Fruit fly (Drosophila melanogaster) Kc167 (cell line): ENCODE data around the gene CG7381.

Source experiments
- Myc ChIP-seq: fragments of >200 bp; optimal IDR thresholded peaks from 2 replicates; lab custom pipeline; 2017; ENCODE audit warnings: missing external identifiers
- h ChIP-seq: fragments of >200 bp; optimal IDR thresholded peaks from 3 replicates; lab custom pipeline; 2018; ENCODE audit warnings: missing external identifiers
- insv ChIP-seq: fragments of >200 bp; optimal IDR thresholded peaks from 3 replicates; lab custom pipeline; 2018; ENCODE audit warnings: missing external identifiers
- psq ChIP-seq: fragments of >200 bp; optimal IDR thresholded peaks from 2 replicates; lab custom pipeline; 2017; ENCODE audit warnings: missing external identifiers

DNA sequence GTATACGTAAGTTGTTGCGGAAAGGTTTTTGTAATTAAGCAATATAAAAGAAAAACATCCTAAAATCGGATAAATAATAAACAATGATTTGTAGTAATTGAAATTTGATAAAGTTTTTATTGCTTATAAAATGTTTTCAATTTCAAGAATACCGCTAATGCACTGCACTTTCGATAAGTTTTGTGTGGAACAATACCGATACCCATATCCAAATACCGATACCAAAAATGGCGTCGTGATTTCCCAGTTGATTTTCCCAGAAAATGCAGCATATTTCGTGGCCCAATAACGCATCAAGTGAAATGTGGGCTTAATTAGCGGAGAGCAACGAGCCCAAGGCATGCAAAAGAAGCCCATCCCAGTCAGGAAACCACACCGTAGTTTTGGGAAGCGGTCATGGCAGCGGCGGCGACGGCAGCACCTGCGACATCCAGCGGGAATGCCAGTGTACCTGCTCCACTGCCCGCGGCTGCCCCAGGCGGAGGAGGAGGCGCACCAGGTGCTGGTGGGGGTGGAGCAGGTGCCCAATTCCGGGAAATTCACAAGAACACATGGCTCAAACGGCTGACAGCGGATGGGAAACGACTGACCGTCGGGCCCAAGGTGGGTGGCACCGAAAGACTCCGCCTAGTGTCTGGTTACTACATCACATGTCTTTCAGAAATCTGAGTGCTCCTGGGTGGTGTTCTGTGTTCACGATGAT is 8.7 kb upstream of the CG7381 start, which contains the start of gene CG31342:
- TF ChIP-seq Myc (lab: Kevin White, UChicago) = no peak
- TF ChIP-seq psq = no peak
- no peak for TF ChIP-seq insv (lab: Kevin White, UChicago)
- TF ChIP-seq h (lab: Kevin White, UChicago) = no peak
